Worm (Caenorhabditis elegans): ENCODE measurements around the gene sec-61.G.
A peak's percentile ranks its signal among the peaks of the same experiment; 100 is the strongest.

sec-61.G gene

ce11 chrV:10862457-10863097, 34.4 kb downstream of the sec-61.G start:
- TF ChIP-seq zip-8 (tag; optimal IDR thresholded peaks at IDR 0.05) (peak; percentile 91), lin-32 (GFP tag; optimal IDR thresholded peaks at IDR 0.05) (no peak)

- no peak for TF ChIP-seq pha-4 (tag; optimal IDR thresholded peaks at IDR 0.05)
- TF ChIP-seq zip-8 (tag; optimal IDR thresholded peaks at IDR 0.05) = no peak
- TF ChIP-seq unc-120 (tag; optimal IDR thresholded peaks at IDR 0.05; ENCODE audit: poor library complexity, severe bottlenecking) = no peak
- TF ChIP-seq M03D4.4 (tag; optimal IDR thresholded peaks at IDR 0.05) = no peak
Measured at ce11 chrV:10861611-10862262, 35.2 kb downstream of the sec-61.G start.

- TF ChIP-seq M03D4.4 (tag; optimal IDR thresholded peaks at IDR 0.05) (no peak), pha-4 (tag; optimal IDR thresholded peaks at IDR 0.05) (no peak), tbx-8 (GFP tag; optimal IDR thresholded peaks at IDR 0.05) (no peak), hlh-1 (tag; optimal IDR thresholded peaks at IDR 0.05) (no peak), unc-62 (GFP tag; optimal IDR thresholded peaks at IDR 0.05) (peak; percentile 55), mep-1 (tag; optimal IDR thresholded peaks at IDR 0.05) (no peak)
Measured at ce11 chrV:10860526-10861037, 36.4 kb downstream of the sec-61.G start.

- TF ChIP-seq ztf-11 (tag; optimal IDR thresholded peaks at IDR 0.05) = no peak
- TF ChIP-seq ceh-39 (tag; optimal IDR thresholded peaks at IDR 0.05) = no peak
- no peak for TF ChIP-seq unc-39 (tag; optimal IDR thresholded peaks at IDR 0.05)
- TF ChIP-seq unc-120 (tag; optimal IDR thresholded peaks at IDR 0.05; ENCODE audit: poor library complexity, severe bottlenecking) = no peak
- no peak for TF ChIP-seq zip-8 (tag; optimal IDR thresholded peaks at IDR 0.05)
- TF ChIP-seq ham-2 (GFP tag; optimal IDR thresholded peaks at IDR 0.05) = no peak
- TF ChIP-seq blmp-1 (tag; optimal IDR thresholded peaks at IDR 0.05) = no peak
- no peak for TF ChIP-seq mab-5 (tag; optimal IDR thresholded peaks at IDR 0.05)
- no peak for TF ChIP-seq elt-3 (tag; optimal IDR thresholded peaks at IDR 0.05)
- no peak for TF ChIP-seq hlh-1 (tag; optimal IDR thresholded peaks at IDR 0.05)
- no peak for TF ChIP-seq sem-2 (GFP tag; optimal IDR thresholded peaks at IDR 0.05)
- TF ChIP-seq sptf-1 (tag; optimal IDR thresholded peaks at IDR 0.05) = no peak
- TF ChIP-seq nhr-76 (tag; optimal IDR thresholded peaks at IDR 0.05) = no peak
- no peak for TF ChIP-seq snpc-4 (tag; optimal IDR thresholded peaks at IDR 0.05)
- TF ChIP-seq elt-1 (tag; optimal IDR thresholded peaks at IDR 0.05; ENCODE audit: borderline replicate concordance, insufficient read depth) = no peak
- TF ChIP-seq pha-4 (tag; optimal IDR thresholded peaks at IDR 0.05) = no peak
- TF ChIP-seq lin-32 (GFP tag; optimal IDR thresholded peaks at IDR 0.05) = no peak
- TF ChIP-seq drap-1 (GFP tag; optimal IDR thresholded peaks at IDR 0.05) = no peak
Measured at ce11 chrV:10859775-10860174, 37.2 kb downstream of the sec-61.G start.

ce11 chrV:10859048-10859637, 37.8 kb downstream of the sec-61.G start:
- no peak for TF ChIP-seq unc-120 (tag; optimal IDR thresholded peaks at IDR 0.05; ENCODE audit: poor library complexity, severe bottlenecking)
- TF ChIP-seq nhr-2 (tag; optimal IDR thresholded peaks at IDR 0.05) = no peak
- no peak for TF ChIP-seq nhr-12 (tag; optimal IDR thresholded peaks at IDR 0.05)

ce11 chrV:10858340-10858739, 38.6 kb downstream of the sec-61.G start:
- TF ChIP-seq cnd-1 (tag; optimal IDR thresholded peaks at IDR 0.05) = no peak
- peak; percentile 48 for TF ChIP-seq mls-2 (tag; optimal IDR thresholded peaks at IDR 0.05)
- no peak for TF ChIP-seq ztf-11 (tag; optimal IDR thresholded peaks at IDR 0.05)
- TF ChIP-seq sptf-1 (tag; optimal IDR thresholded peaks at IDR 0.05) = peak; percentile 3
- peak; percentile 44 for TF ChIP-seq M03D4.4 (tag; optimal IDR thresholded peaks at IDR 0.05)
- peak; percentile 24 for TF ChIP-seq drap-1 (GFP tag; optimal IDR thresholded peaks at IDR 0.05)
- peak; percentile 27 for TF ChIP-seq unc-62 (GFP tag; optimal IDR thresholded peaks at IDR 0.05)
- TF ChIP-seq ces-1 (GFP tag; optimal IDR thresholded peaks at IDR 0.05) = peak; percentile 3
- peak; percentile 96 for TF ChIP-seq unc-120 (tag; optimal IDR thresholded peaks at IDR 0.05; ENCODE audit: poor library complexity, severe bottlenecking)
- no peak for TF ChIP-seq sem-2 (GFP tag; optimal IDR thresholded peaks at IDR 0.05)
- peak; percentile 59 for TF ChIP-seq hlh-1 (tag; optimal IDR thresholded peaks at IDR 0.05)
- no peak for TF ChIP-seq elt-1 (tag; optimal IDR thresholded peaks at IDR 0.05; ENCODE audit: borderline replicate concordance, insufficient read depth)
